Worm (Caenorhabditis elegans) whole organism, L4 larva: ENCODE results near the gene F17H10.1.

Experiments used
- R02D3.7 ChIP-seq: fragments of 150-350 bp; sonication (generic microtip); optimal IDR thresholded peaks from 3 replicates; lab custom pipeline; 2014; ENCODE audit warnings: missing biosample characterization, missing genetic modification characterization
- ceh-62 ChIP-seq: sonication (generic microtip); optimal IDR thresholded peaks from 2 replicates; lab custom pipeline; 2017; ENCODE audit warnings: missing biosample characterization, missing genetic modification characterization
- duxl-1 ChIP-seq: sonication (generic microtip); optimal IDR thresholded peaks from 2 replicates; lab custom pipeline; 2016; ENCODE audit warnings: mild to moderate bottlenecking, missing genetic modification characterization, moderate library complexity, missing compliant biosample characterization; ENCODE audit not compliant: poor library complexity
- egl-27 ChIP-seq: sonication (generic microtip); optimal IDR thresholded peaks from 3 replicates; lab custom pipeline; 2017; ENCODE audit warnings: missing biosample characterization, missing genetic modification reagents, missing genetic modification characterization
- lsy-2 ChIP-seq, 2 experiments: fragments of 150-350 bp in 1 of 2; sonication (generic microtip) in 1 of 2; optimal IDR thresholded peaks; 2 replicates each; lab custom pipeline; 2014 to 2017; ENCODE audit warnings: missing biosample characterization in 2 of 2, missing genetic modification characterization in 2 of 2
- nhr-11 ChIP-seq: fragments of 150-350 bp; optimal IDR thresholded peaks from 2 replicates; lab custom pipeline; 2014; ENCODE audit warnings: missing biosample characterization, missing genetic modification characterization
- nhr-237 ChIP-seq: sonication (generic microtip); optimal IDR thresholded peaks from 2 replicates; lab custom pipeline; 2017; ENCODE audit warnings: missing biosample characterization, missing genetic modification characterization

- TF ChIP-seq ceh-62 (tag; lab: Kevin White, UChicago) (no peak), nhr-237 (tag; lab: Kevin White, UChicago) (no peak), R02D3.7 (no peak), duxl-1 (tag; lab: Kevin White, UChicago) (no peak), lsy-2 (tag; optimal IDR thresholded peaks at IDR 0.05; lab: Kevin White, UChicago) (no peak), egl-27 (no peak), nhr-11 (tag; lab: Kevin White, UChicago) (no peak)
These were observed 49.5 kb downstream of the F17H10.1 start for ce11 chrX:13154514-13154913.
